Fruit fly (Drosophila melanogaster) whole organism, embryonic: Measurements from ENCODE around the gene Sgt1.

Experiments used
- Aef1 ChIP-seq: fragments of 200-800 bp; sonication (Bioruptor generic); IDR thresholded peaks from 3 replicates; pipeline ENCODE4 v1.3.6; 2022; ENCODE audit warnings: missing biosample characterization, missing genetic modification characterization
- CG12104 ChIP-seq: fragments of 200-800 bp; sonication (Bioruptor generic); optimal IDR thresholded peaks from 3 replicates; lab custom pipeline; 2016; ENCODE audit warnings: missing biosample characterization, missing genetic modification characterization
- CG13424 ChIP-seq: fragments of 200-800 bp; sonication (Bioruptor generic); optimal IDR thresholded peaks from 2 replicates; lab custom pipeline; 2019; ENCODE audit warnings: missing biosample characterization, mild to moderate bottlenecking, missing genetic modification characterization, moderate library complexity
- CG15514 ChIP-seq: fragments of 200-800 bp; sonication (Bioruptor generic); optimal IDR thresholded peaks from 3 replicates; lab custom pipeline; 2017; ENCODE audit warnings: missing biosample characterization, missing genetic modification characterization, mild to moderate bottlenecking, moderate library complexity, missing genetic modification reagents
- CG17829 ChIP-seq: fragments of 200-800 bp; optimal IDR thresholded peaks from 2 replicates; lab custom pipeline; 2019; ENCODE audit warnings: missing biosample characterization, mild to moderate bottlenecking, missing genetic modification characterization, moderate library complexity
- CG2712 ChIP-seq: fragments of 200-800 bp; optimal IDR thresholded peaks from 3 replicates; lab custom pipeline; 2019; ENCODE audit warnings: missing biosample characterization, mild to moderate bottlenecking, missing genetic modification characterization, moderate library complexity
- CG30020 ChIP-seq: fragments of 200-800 bp; optimal IDR thresholded peaks from 2 replicates; lab custom pipeline; 2019; ENCODE audit warnings: missing biosample characterization, mild to moderate bottlenecking, missing genetic modification characterization, moderate library complexity
- CG30403 ChIP-seq: fragments of 200-800 bp; sonication (Bioruptor generic); optimal IDR thresholded peaks from 3 replicates; lab custom pipeline; 2016; ENCODE audit warnings: missing biosample characterization, missing genetic modification characterization
- CG34422 ChIP-seq: fragments of 200-800 bp; sonication (Bioruptor generic); IDR thresholded peaks from 3 replicates; pipeline ENCODE4 v1.3.6; 2022; ENCODE audit warnings: missing biosample characterization, missing genetic modification characterization
- CG6813 ChIP-seq: fragments of 200-800 bp; sonication (Bioruptor generic); optimal IDR thresholded peaks from 2 replicates; lab custom pipeline; 2017; ENCODE audit warnings: missing biosample characterization, missing genetic modification characterization, mild to moderate bottlenecking, moderate library complexity, missing genetic modification reagents
- CG7357 ChIP-seq: fragments of 200-800 bp; sonication (Bioruptor generic); IDR thresholded peaks from 3 replicates; pipeline ENCODE4 v1.3.6; 2022; ENCODE audit warnings: missing biosample characterization, missing genetic modification characterization
- CG8924 ChIP-seq: fragments of 200-800 bp; optimal IDR thresholded peaks from 3 replicates; lab custom pipeline; 2019; ENCODE audit warnings: missing biosample characterization, mild to moderate bottlenecking, missing genetic modification characterization, moderate library complexity
- CG9609 ChIP-seq: fragments of 200-800 bp; sonication (Bioruptor generic); optimal IDR thresholded peaks from 3 replicates; lab custom pipeline; 2016; ENCODE audit warnings: missing biosample characterization, missing genetic modification characterization
- CHES-1-like ChIP-seq: fragments of 200-800 bp; sonication (Bioruptor generic); optimal IDR thresholded peaks from 2 replicates; lab custom pipeline; 2016; ENCODE audit warnings: missing biosample characterization, missing genetic modification characterization
- Doc3 ChIP-seq: fragments of 200-800 bp; sonication (Bioruptor generic); IDR thresholded peaks from 3 replicates; pipeline ENCODE4 v1.3.6; 2022; ENCODE audit warnings: missing biosample characterization, missing genetic modification characterization; ENCODE audit not compliant: partially characterized antibody
- Dp ChIP-seq: fragments of 200-800 bp; sonication (Bioruptor generic); optimal IDR thresholded peaks from 2 replicates; lab custom pipeline; 2018; ENCODE audit warnings: missing biosample characterization, mild to moderate bottlenecking, missing genetic modification characterization, moderate library complexity
- Dref ChIP-seq: fragments of 200-800 bp; sonication (Bioruptor generic); IDR thresholded peaks from 2 replicates; pipeline ENCODE4 v1.3.6; 2022; ENCODE audit warnings: missing biosample characterization, missing genetic modification characterization
- Eip74EF ChIP-seq, 2 experiments: fragments of 200-800 bp in 1 of 2; fragments of >200 bp in 1 of 2; sonication (Bioruptor generic) in 1 of 2; optimal IDR thresholded peaks; 2 replicates each; lab custom pipeline; 2017 to 2019; ENCODE audit warnings: missing biosample characterization in 2 of 2, missing genetic modification characterization in 2 of 2, mild to moderate bottlenecking in 1 of 2, moderate library complexity in 1 of 2
- Ets97D ChIP-seq: fragments of 200-800 bp; sonication (Bioruptor generic); optimal IDR thresholded peaks from 3 replicates; lab custom pipeline; 2016; ENCODE audit warnings: missing biosample characterization, missing genetic modification characterization
- Hr3 ChIP-seq: fragments of 200-800 bp; sonication (Bioruptor generic); optimal IDR thresholded peaks from 3 replicates; lab custom pipeline; 2016; ENCODE audit warnings: missing biosample characterization, missing genetic modification characterization
- Lhr ChIP-seq: fragments of 200-800 bp; sonication (Bioruptor generic); optimal IDR thresholded peaks from 3 replicates; lab custom pipeline; 2017; ENCODE audit warnings: mild to moderate bottlenecking, missing biosample characterization, missing genetic modification reagents, missing genetic modification characterization
- MBD-R2 ChIP-seq: fragments of 200-800 bp; sonication (Bioruptor generic); IDR thresholded peaks from 2 replicates; pipeline ENCODE4 v1.3.6; 2022; ENCODE audit warnings: missing biosample characterization, missing genetic modification characterization
- MESR4 ChIP-seq: fragments of 200-800 bp; sonication (Bioruptor generic); optimal IDR thresholded peaks from 2 replicates; lab custom pipeline; 2018; ENCODE audit warnings: missing biosample characterization, mild to moderate bottlenecking, missing genetic modification characterization, moderate library complexity
- Mrtf ChIP-seq: fragments of 200-800 bp; sonication (Bioruptor generic); IDR thresholded peaks from 3 replicates; pipeline ENCODE4 v1.3.6; 2022; ENCODE audit warnings: missing biosample characterization, missing genetic modification characterization
- Nf-YB ChIP-seq: fragments of 200-800 bp; sonication (Bioruptor generic); optimal IDR thresholded peaks from 3 replicates; lab custom pipeline; 2019; ENCODE audit warnings: missing biosample characterization, mild to moderate bottlenecking, missing genetic modification characterization, moderate library complexity
- bbx ChIP-seq: fragments of 200-800 bp; sonication (Bioruptor generic); IDR thresholded peaks from 2 replicates; pipeline ENCODE4 v1.3.6; 2022; ENCODE audit warnings: missing biosample characterization, missing genetic modification characterization; ENCODE audit not compliant: partially characterized antibody
- bsh ChIP-seq, 2 experiments: fragments of 200-800 bp; sonication (Bioruptor generic); optimal IDR thresholded peaks; 2 replicates each; lab custom pipeline; 2017 to 2018; ENCODE audit warnings: mild to moderate bottlenecking in 2 of 2, missing biosample characterization in 2 of 2, missing genetic modification characterization in 2 of 2, moderate library complexity in 1 of 2
- btn ChIP-seq: fragments of 200-800 bp; sonication (Bioruptor generic); optimal IDR thresholded peaks from 2 replicates; lab custom pipeline; 2016; ENCODE audit warnings: missing biosample characterization, missing genetic modification characterization
- chinmo ChIP-seq: fragments of 200-800 bp; sonication (Bioruptor generic); IDR thresholded peaks from 4 replicates; pipeline ENCODE4 v1.3.6; 2022; ENCODE audit warnings: missing biosample characterization, missing genetic modification characterization; ENCODE audit not compliant: partially characterized antibody
- dmrt11E ChIP-seq: fragments of 200-800 bp; sonication (Bioruptor generic); optimal IDR thresholded peaks from 3 replicates; lab custom pipeline; 2018; ENCODE audit warnings: missing biosample characterization, mild to moderate bottlenecking, missing genetic modification characterization, moderate library complexity
- dpn ChIP-seq, 2 experiments: fragments of 200-800 bp; sonication (Bioruptor generic); optimal IDR thresholded peaks; 3 replicates each; lab custom pipeline; 2016; ENCODE audit warnings: missing biosample characterization in 2 of 2, missing genetic modification characterization in 2 of 2
- fd102C ChIP-seq: fragments of 200-800 bp; sonication (Bioruptor generic); optimal IDR thresholded peaks from 2 replicates; lab custom pipeline; 2018; ENCODE audit warnings: missing biosample characterization, mild to moderate bottlenecking, missing genetic modification characterization, moderate library complexity
- hb ChIP-seq: fragments of 200-800 bp; sonication (Bioruptor generic); IDR thresholded peaks from 3 replicates; pipeline ENCODE4 v1.3.6; 2022; ENCODE audit warnings: missing biosample characterization, missing genetic modification characterization; ENCODE audit not compliant: partially characterized antibody
- knrl ChIP-seq: fragments of 200-800 bp; sonication (Bioruptor generic); IDR thresholded peaks from 3 replicates; pipeline ENCODE4 v1.3.6; 2022; ENCODE audit warnings: missing biosample characterization, missing genetic modification characterization; ENCODE audit not compliant: partially characterized antibody
- nau ChIP-seq: fragments of 200-800 bp; sonication (Bioruptor generic); optimal IDR thresholded peaks from 3 replicates; lab custom pipeline; 2017; ENCODE audit warnings: missing biosample characterization, mild to moderate bottlenecking, missing genetic modification characterization, missing genetic modification reagents
- nmo ChIP-seq: fragments of 200-800 bp; sonication (Bioruptor generic); optimal IDR thresholded peaks from 2 replicates; lab custom pipeline; 2018; ENCODE audit warnings: missing biosample characterization, mild to moderate bottlenecking, missing genetic modification characterization, moderate library complexity
- pho ChIP-seq: fragments of 200-800 bp; sonication (Bioruptor generic); optimal IDR thresholded peaks from 2 replicates; lab custom pipeline; 2016; ENCODE audit warnings: missing biosample characterization, missing genetic modification characterization
- pnt ChIP-seq: fragments of 200-800 bp; sonication (Bioruptor generic); optimal IDR thresholded peaks from 3 replicates; lab custom pipeline; 2016; ENCODE audit warnings: missing biosample characterization, missing genetic modification characterization
- sens ChIP-seq: fragments of 200-800 bp; sonication (Bioruptor generic); peaks from one replicate; lab custom pipeline; 2016; ENCODE audit warnings: missing biosample characterization, missing genetic modification characterization
- so ChIP-seq: fragments of 200-800 bp; sonication (Bioruptor generic); IDR thresholded peaks from 3 replicates; pipeline ENCODE4 v1.3.6; 2022; ENCODE audit warnings: missing biosample characterization, missing genetic modification characterization
- ssp ChIP-seq: fragments of 200-800 bp; sonication (Bioruptor generic); IDR thresholded peaks from 2 replicates; pipeline ENCODE4 v1.3.6; 2022; ENCODE audit warnings: missing biosample characterization, missing genetic modification characterization
- stc ChIP-seq: fragments of 200-800 bp; sonication (Bioruptor generic); IDR thresholded peaks from 2 replicates; pipeline ENCODE4 v1.3.6; 2022; ENCODE audit warnings: missing biosample characterization, missing genetic modification characterization
- tin ChIP-seq: fragments of 200-800 bp; sonication (Bioruptor generic); optimal IDR thresholded peaks from 3 replicates; lab custom pipeline; 2016; ENCODE audit warnings: missing biosample characterization, missing genetic modification characterization
- tll ChIP-seq, 2 experiments: fragments of 200-800 bp in 1 of 2; fragments of >200 bp in 1 of 2; sonication (Bioruptor generic) in 1 of 2; optimal IDR thresholded peaks; 2 replicates each; lab custom pipeline; 2017 to 2019; ENCODE audit warnings: missing biosample characterization in 2 of 2, missing genetic modification characterization in 2 of 2, mild to moderate bottlenecking in 1 of 2, moderate library complexity in 1 of 2
- toy ChIP-seq: fragments of 200-800 bp; sonication (Bioruptor generic); IDR thresholded peaks from 2 replicates; pipeline ENCODE4 v1.3.6; 2022; ENCODE audit warnings: missing biosample characterization, missing genetic modification characterization
- unc-4 ChIP-seq: fragments of 200-800 bp; sonication (Bioruptor generic); IDR thresholded peaks from 2 replicates; pipeline ENCODE4 v1.3.6; 2022; ENCODE audit warnings: missing biosample characterization, missing genetic modification characterization; ENCODE audit not compliant: partially characterized antibody
- wdn ChIP-seq: fragments of 200-800 bp; sonication (Bioruptor generic); IDR thresholded peaks from 2 replicates; pipeline ENCODE4 v1.3.6; 2022; ENCODE audit warnings: missing biosample characterization, missing genetic modification characterization
- zen ChIP-seq: fragments of 200-800 bp; sonication (Bioruptor generic); optimal IDR thresholded peaks from 3 replicates; lab custom pipeline; 2018; ENCODE audit warnings: missing biosample characterization, mild to moderate bottlenecking, missing genetic modification characterization, moderate library complexity

Gene Sgt1

dm6 chr3R:8349449-8350115, 44.5 kb upstream of the Sgt1 start, which contains the start of gene Atg13 (continued):
- TF ChIP-seq CG30020 (tag; lab: Kevin White, UChicago): peak; percentile 95
- TF ChIP-seq Nf-YB (GFP tag; lab: Kevin White, UChicago): no peak
- TF ChIP-seq dpn (GFP tag; optimal IDR thresholded peaks at IDR 0.05; lab: Kevin White, UChicago): peak in 1 of 2 experiments; percentile 16
- peak; percentile 56 for TF ChIP-seq hb (GFP tag; lab: Robert Waterston, UW)
- peak; percentile 94 for TF ChIP-seq ssp
- TF ChIP-seq unc-4 (GFP tag; lab: Robert Waterston, UW): peak; percentile 69
- no peak for TF ChIP-seq so (GFP tag; lab: Robert Waterston, UW)
- peak in 1 of 2 experiments; percentile 88 for TF ChIP-seq bsh (GFP tag; optimal IDR thresholded peaks at IDR 0.05; lab: Kevin White, UChicago)
- TF ChIP-seq CG15514 (GFP tag; lab: Kevin White, UChicago): peak; percentile 44
- TF ChIP-seq CG13424 (tag; lab: Kevin White, UChicago): peak; percentile 19
- peak; percentile 6; the same call in 1 of the 3 replicates for TF ChIP-seq CG34422 (GFP tag; lab: Robert Waterston, UW)
- peak; percentile 61 for TF ChIP-seq sens (GFP tag; lab: Kevin White, UChicago)
- peak; percentile 49 to 64 for TF ChIP-seq Eip74EF (GFP tag; optimal IDR thresholded peaks at IDR 0.05; lab: Kevin White, UChicago)
- no peak for TF ChIP-seq toy (GFP tag; lab: Robert Waterston, UW)
- no peak for TF ChIP-seq stc (GFP tag; lab: Robert Waterston, UW)
- no peak for TF ChIP-seq Mrtf (GFP tag; lab: Robert Waterston, UW)
- peak; percentile 89 for TF ChIP-seq Dref (GFP tag; lab: Robert Waterston, UW)
- TF ChIP-seq nmo (GFP tag; lab: Kevin White, UChicago): peak; percentile 70
- TF ChIP-seq chinmo (GFP tag; lab: Robert Waterston, UW): peak; percentile 73; the same call in 2 of the 4 replicates
- TF ChIP-seq knrl (GFP tag; lab: Robert Waterston, UW): peak; percentile 73
- TF ChIP-seq pho: peak; percentile 27
- TF ChIP-seq dmrt11E (tag; lab: Kevin White, UChicago): peak; percentile 23
- peak; percentile 54 for TF ChIP-seq CG8924 (tag; lab: Kevin White, UChicago)
- TF ChIP-seq Lhr (GFP tag; lab: Kevin White, UChicago): peak; percentile 5
- no peak for TF ChIP-seq nau (GFP tag; lab: Kevin White, UChicago)
- TF ChIP-seq Hr3 (GFP tag; lab: Kevin White, UChicago): peak; percentile 35
- TF ChIP-seq bbx (GFP tag; lab: Robert Waterston, UW): peak; percentile 89
- peak; percentile 27; the same call in 1 of the 2 replicates for TF ChIP-seq MBD-R2 (GFP tag; lab: Robert Waterston, UW)
- TF ChIP-seq CG9609 (GFP tag; lab: Kevin White, UChicago): peak; percentile 8
- peak; percentile 42; the same call in 1 of the 3 replicates for TF ChIP-seq Doc3
- TF ChIP-seq Dp: peak; percentile 51
- peak in 1 of 2 experiments; percentile 93 for TF ChIP-seq tll (GFP tag; optimal IDR thresholded peaks at IDR 0.05; lab: Kevin White, UChicago)
- TF ChIP-seq CG17829 (tag; lab: Kevin White, UChicago): peak; percentile 24
- TF ChIP-seq zen (tag; lab: Kevin White, UChicago): peak; percentile 36
- TF ChIP-seq pnt: no peak
- TF ChIP-seq wdn (GFP tag; lab: Robert Waterston, UW): no peak
- TF ChIP-seq fd102C (GFP tag; lab: Kevin White, UChicago): no peak
- TF ChIP-seq CHES-1-like (GFP tag; lab: Kevin White, UChicago): no peak
- peak; percentile 93 for TF ChIP-seq CG7357
- peak; percentile 80 for TF ChIP-seq MESR4
- TF ChIP-seq Aef1 (GFP tag; lab: Robert Waterston, UW): peak; percentile 34; the same call in 1 of the 3 replicates
- peak; percentile 65 for TF ChIP-seq CG30403
- TF ChIP-seq CG6813 (GFP tag; lab: Kevin White, UChicago): no peak
- TF ChIP-seq CG2712 (tag; lab: Kevin White, UChicago): peak; percentile 45
- peak; percentile 11 for TF ChIP-seq CG12104
- no peak for TF ChIP-seq btn (GFP tag; lab: Kevin White, UChicago)
- TF ChIP-seq Ets97D: peak; percentile 44
- TF ChIP-seq tin (GFP tag; lab: Kevin White, UChicago): peak; percentile 39
